Fruit fly (Drosophila melanogaster): Measurements from ENCODE around the gene CG31446.

dm6 chr3R:15652632-15653248 lies 40.1 kb upstream of the CG31446 start:
- TF ChIP-seq CG3919 (GFP tag; optimal IDR thresholded peaks at IDR 0.05) (peak; percentile 43), CG6808 (GFP tag; optimal IDR thresholded peaks at IDR 0.05) (no peak)

All from whole organism, prepupa.